Worm (Caenorhabditis elegans) whole organism, late embryonic: ENCODE data around the gene ZK662.6.

Experiments
- C08G9.2 ChIP-seq: sonication (generic microtip); optimal IDR thresholded peaks from 2 replicates; lab custom pipeline; 2016; ENCODE audit warnings: mild to moderate bottlenecking, missing genetic modification characterization, moderate library complexity, missing compliant biosample characterization
- F13H6.1 ChIP-seq: sonication (generic microtip); optimal IDR thresholded peaks from 2 replicates; lab custom pipeline; 2016; ENCODE audit warnings: missing genetic modification characterization, missing compliant biosample characterization
- K02D7.2 ChIP-seq: sonication (generic microtip); optimal IDR thresholded peaks from 2 replicates; lab custom pipeline; 2017; ENCODE audit warnings: mild to moderate bottlenecking, missing genetic modification characterization, missing compliant biosample characterization
- K09A11.1 ChIP-seq: sonication (generic microtip); optimal IDR thresholded peaks from 2 replicates; lab custom pipeline; 2017; ENCODE audit warnings: antibody characterized with exemption, mild to moderate bottlenecking, missing genetic modification characterization, missing compliant biosample characterization; ENCODE audit not compliant: insufficient read depth
- T23F11.4 ChIP-seq: fragments of 200-800 bp; sonication (Bioruptor generic); optimal IDR thresholded peaks from 2 replicates; lab custom pipeline; 2018; ENCODE audit warnings: mild to moderate bottlenecking, missing genetic modification characterization, missing compliant biosample characterization
- Y22D7AL.16 ChIP-seq: sonication (generic microtip); optimal IDR thresholded peaks from 2 replicates; lab custom pipeline; 2016; ENCODE audit warnings: missing genetic modification characterization, missing compliant biosample characterization
- ahr-1 ChIP-seq: sonication (generic microtip); optimal IDR thresholded peaks from 2 replicates; lab custom pipeline; 2016; ENCODE audit warnings: missing genetic modification characterization, missing compliant biosample characterization
- ceh-19 ChIP-seq: fragments of 200-800 bp; sonication (Bioruptor generic); optimal IDR thresholded peaks from 2 replicates; lab custom pipeline; 2018; ENCODE audit warnings: mild to moderate bottlenecking, missing genetic modification characterization, missing compliant biosample characterization
- ceh-22 ChIP-seq: sonication (generic microtip); optimal IDR thresholded peaks from 2 replicates; lab custom pipeline; 2017; ENCODE audit warnings: missing biosample characterization, missing genetic modification characterization
- ceh-24 ChIP-seq: sonication (generic microtip); optimal IDR thresholded peaks from 2 replicates; lab custom pipeline; 2016; ENCODE audit warnings: mild to moderate bottlenecking, missing genetic modification characterization, missing compliant biosample characterization
- ceh-30 ChIP-seq: fragments of 150-350 bp; optimal IDR thresholded peaks from 2 replicates; lab custom pipeline; 2014; ENCODE audit warnings: missing biosample characterization, missing genetic modification characterization
- ceh-48 ChIP-seq: sonication (generic microtip); optimal IDR thresholded peaks from 2 replicates; lab custom pipeline; 2016; ENCODE audit warnings: missing genetic modification characterization, inconsistent platforms, missing compliant biosample characterization
- ceh-6 ChIP-seq: fragments of 200-800 bp; sonication (Bioruptor generic); optimal IDR thresholded peaks from 2 replicates; lab custom pipeline; 2018; ENCODE audit warnings: mild to moderate bottlenecking, missing genetic modification characterization, missing compliant biosample characterization
- ceh-9 ChIP-seq: sonication (generic microtip); optimal IDR thresholded peaks from 2 replicates; lab custom pipeline; 2016; ENCODE audit warnings: mild to moderate bottlenecking, missing genetic modification characterization, inconsistent platforms, missing compliant biosample characterization
- dmd-4 ChIP-seq: sonication (generic microtip); optimal IDR thresholded peaks from 2 replicates; lab custom pipeline; 2016; ENCODE audit warnings: borderline replicate concordance, missing genetic modification characterization, missing compliant biosample characterization
- dve-1 ChIP-seq: sonication (generic microtip); optimal IDR thresholded peaks from 2 replicates; lab custom pipeline; 2017; ENCODE audit warnings: antibody characterized with exemption, mild to moderate bottlenecking, missing genetic modification characterization, missing compliant biosample characterization
- elt-4 ChIP-seq: sonication (generic microtip); optimal IDR thresholded peaks from 2 replicates; lab custom pipeline; 2016; ENCODE audit warnings: missing genetic modification characterization, missing compliant biosample characterization
- ets-4 ChIP-seq: sonication (generic microtip); optimal IDR thresholded peaks from 2 replicates; lab custom pipeline; 2016; ENCODE audit warnings: missing genetic modification characterization, missing compliant biosample characterization
- eyg-1 ChIP-seq: sonication (generic microtip); optimal IDR thresholded peaks from 2 replicates; lab custom pipeline; 2016; ENCODE audit warnings: missing genotype, missing genetic modification characterization, missing compliant biosample characterization
- fax-1 ChIP-seq: sonication (generic microtip); optimal IDR thresholded peaks from 2 replicates; lab custom pipeline; 2016; ENCODE audit warnings: missing genotype, missing genetic modification characterization, missing compliant biosample characterization
- fkh-10 ChIP-seq: fragments of 150-350 bp; optimal IDR thresholded peaks from 2 replicates; lab custom pipeline; 2014; ENCODE audit warnings: missing biosample characterization, missing genetic modification reagents, missing genetic modification characterization
- fkh-6 ChIP-seq: sonication (generic microtip); optimal IDR thresholded peaks from 2 replicates; lab custom pipeline; 2016; ENCODE audit warnings: missing genetic modification characterization, missing compliant biosample characterization
- gmeb-2 ChIP-seq: sonication (generic microtip); optimal IDR thresholded peaks from 2 replicates; lab custom pipeline; 2016; ENCODE audit warnings: missing genetic modification characterization, inconsistent platforms, missing compliant biosample characterization
- hlh-13 ChIP-seq: fragments of 200-800 bp; sonication (Bioruptor generic); optimal IDR thresholded peaks from 2 replicates; lab custom pipeline; 2018; ENCODE audit warnings: mild to moderate bottlenecking, missing genetic modification characterization, missing compliant biosample characterization
- hlh-30 ChIP-seq: sonication (generic microtip); optimal IDR thresholded peaks from 2 replicates; lab custom pipeline; 2017; ENCODE audit warnings: antibody characterized with exemption, missing genetic modification characterization, missing compliant biosample characterization; ENCODE audit not compliant: insufficient read depth
- hlh-8 ChIP-seq: sonication (generic microtip); optimal IDR thresholded peaks from 2 replicates; lab custom pipeline; 2016; ENCODE audit warnings: missing genotype, missing genetic modification characterization, missing compliant biosample characterization
- lin-11 ChIP-seq: fragments of 200-800 bp; sonication (Bioruptor generic); optimal IDR thresholded peaks from 2 replicates; lab custom pipeline; 2018; ENCODE audit warnings: mild to moderate bottlenecking, missing genetic modification characterization, missing compliant biosample characterization
- madf-2 ChIP-seq: sonication (generic microtip); optimal IDR thresholded peaks from 2 replicates; lab custom pipeline; 2017; ENCODE audit warnings: missing genetic modification characterization, missing compliant biosample characterization
- mec-3 ChIP-seq: sonication (generic microtip); optimal IDR thresholded peaks from 2 replicates; lab custom pipeline; 2016; ENCODE audit warnings: borderline replicate concordance, missing genetic modification characterization, missing compliant biosample characterization
- nfya-1 ChIP-seq: sonication (generic microtip); optimal IDR thresholded peaks from 2 replicates; lab custom pipeline; 2017; ENCODE audit warnings: missing genetic modification characterization, mild to moderate bottlenecking, missing compliant biosample characterization, antibody characterized with exemption, moderate library complexity
- nhr-232 ChIP-seq: sonication (generic microtip); optimal IDR thresholded peaks from 2 replicates; lab custom pipeline; 2016; ENCODE audit warnings: missing genetic modification characterization, missing compliant biosample characterization
- npax-4 ChIP-seq: sonication (generic microtip); optimal IDR thresholded peaks from 2 replicates; lab custom pipeline; 2016; ENCODE audit warnings: missing genetic modification characterization, missing compliant biosample characterization
- pat-9 ChIP-seq: fragments of 200-800 bp; sonication (Bioruptor generic); optimal IDR thresholded peaks from 2 replicates; lab custom pipeline; 2018; ENCODE audit warnings: mild to moderate bottlenecking, missing genetic modification characterization, moderate library complexity, missing compliant biosample characterization
- pax-1 ChIP-seq: fragments of 150-350 bp; optimal IDR thresholded peaks from 2 replicates; lab custom pipeline; 2014; ENCODE audit warnings: missing biosample characterization, missing genetic modification characterization
- pha-4 ChIP-seq: fragments of 150-350 bp; optimal IDR thresholded peaks from 2 replicates; lab custom pipeline; 2018; ENCODE audit warnings: missing biosample characterization, missing genetic modification reagents, missing genetic modification characterization
- pqm-1 ChIP-seq: sonication (generic microtip); optimal IDR thresholded peaks from 2 replicates; lab custom pipeline; 2016; ENCODE audit warnings: missing genetic modification characterization, missing compliant biosample characterization
- pros-1 ChIP-seq: fragments of 150-350 bp; optimal IDR thresholded peaks from 2 replicates; lab custom pipeline; 2014; ENCODE audit warnings: missing biosample characterization, missing genetic modification reagents, missing genetic modification characterization
- ref-2 ChIP-seq: sonication (generic microtip); optimal IDR thresholded peaks from 2 replicates; lab custom pipeline; 2016; ENCODE audit warnings: missing genetic modification characterization, missing compliant biosample characterization
- rnt-1 ChIP-seq: sonication (generic microtip); optimal IDR thresholded peaks from 2 replicates; lab custom pipeline; 2016; ENCODE audit warnings: missing genetic modification characterization, missing compliant biosample characterization
- sdc-2 ChIP-seq: sonication (generic microtip); optimal IDR thresholded peaks from 2 replicates; lab custom pipeline; 2016; ENCODE audit warnings: missing genotype, missing genetic modification characterization, missing compliant biosample characterization
- sox-4 ChIP-seq: sonication (generic microtip); optimal IDR thresholded peaks from 2 replicates; lab custom pipeline; 2017; ENCODE audit warnings: mild to moderate bottlenecking, missing genetic modification characterization, inconsistent platforms, missing compliant biosample characterization
- syd-9 ChIP-seq: sonication (generic microtip); optimal IDR thresholded peaks from 2 replicates; lab custom pipeline; 2016; ENCODE audit warnings: mild to moderate bottlenecking, missing genetic modification characterization, moderate library complexity, missing compliant biosample characterization
- tbx-2 ChIP-seq: sonication (generic microtip); optimal IDR thresholded peaks from 2 replicates; lab custom pipeline; 2016; ENCODE audit warnings: missing genetic modification characterization, missing compliant biosample characterization
- tbx-7 ChIP-seq: sonication (generic microtip); optimal IDR thresholded peaks from 2 replicates; lab custom pipeline; 2016; ENCODE audit warnings: missing genotype, missing genetic modification characterization, missing compliant biosample characterization
- unc-42 ChIP-seq: sonication (generic microtip); optimal IDR thresholded peaks from 2 replicates; lab custom pipeline; 2016; ENCODE audit warnings: missing genotype, missing genetic modification characterization, missing compliant biosample characterization
- zip-5 ChIP-seq: sonication (generic microtip); optimal IDR thresholded peaks from 2 replicates; lab custom pipeline; 2016; ENCODE audit warnings: missing genetic modification characterization, missing compliant biosample characterization
- ztf-16 ChIP-seq: sonication (generic microtip); optimal IDR thresholded peaks from 2 replicates; lab custom pipeline; 2017; ENCODE audit warnings: missing genetic modification characterization, missing compliant biosample characterization

The ZK662.6 gene

ce11 chrX:15741852-15742251 lies 23.4 kb downstream of the ZK662.6 start (continued):
- TF ChIP-seq fax-1 (tag; lab: Kevin White, UChicago) = peak; percentile 80
- peak; percentile 95 for TF ChIP-seq sdc-2 (tag; lab: Kevin White, UChicago)
- TF ChIP-seq ceh-48 (tag; lab: Kevin White, UChicago) = peak; percentile 78
- peak; percentile 72 for TF ChIP-seq ahr-1 (tag; lab: Kevin White, UChicago)
- TF ChIP-seq pax-1 (tag; lab: Kevin White, UChicago) = no peak
- TF ChIP-seq pat-9 = peak; percentile 86
- TF ChIP-seq syd-9 (tag; lab: Kevin White, UChicago) = peak; percentile 77
- peak; percentile 77 for TF ChIP-seq npax-4 (tag; lab: Kevin White, UChicago)
- TF ChIP-seq Y22D7AL.16 = peak; percentile 86
- TF ChIP-seq K02D7.2 = peak; percentile 86
- TF ChIP-seq unc-42 (tag; lab: Kevin White, UChicago) = peak; percentile 18
- peak; percentile 71 for TF ChIP-seq hlh-13 (GFP tag; lab: Kevin White, UChicago)
- peak; percentile 58 for TF ChIP-seq dmd-4 (tag; lab: Kevin White, UChicago)
- TF ChIP-seq K09A11.1 (tag; lab: Kevin White, UChicago) = peak; percentile 28
- TF ChIP-seq pros-1 = no peak
- peak; percentile 77 for TF ChIP-seq hlh-8 (tag; lab: Kevin White, UChicago)
- peak; percentile 74 for TF ChIP-seq nfya-1
- TF ChIP-seq pha-4 = no peak
- TF ChIP-seq sox-4 (tag; lab: Kevin White, UChicago) = peak; percentile 91
- peak; percentile 86 for TF ChIP-seq eyg-1 (tag; lab: Kevin White, UChicago)
- TF ChIP-seq ceh-22 (tag; lab: Kevin White, UChicago) = no peak
- no peak for TF ChIP-seq mec-3 (tag; lab: Kevin White, UChicago)
- peak; percentile 60 for TF ChIP-seq dve-1 (tag; lab: Kevin White, UChicago)
- TF ChIP-seq pqm-1 (tag; lab: Kevin White, UChicago) = peak; percentile 84
- TF ChIP-seq elt-4 (tag; lab: Kevin White, UChicago) = no peak
- peak; percentile 79 for TF ChIP-seq C08G9.2 (tag; lab: Kevin White, UChicago)
- TF ChIP-seq ceh-6 = peak; percentile 85
- peak; percentile 92 for TF ChIP-seq ztf-16 (tag; lab: Kevin White, UChicago)
- TF ChIP-seq T23F11.4 (GFP tag; lab: Kevin White, UChicago) = peak; percentile 90
- peak; percentile 86 for TF ChIP-seq tbx-2
- peak; percentile 91 for TF ChIP-seq ceh-19 (GFP tag; lab: Kevin White, UChicago)
- peak; percentile 71 for TF ChIP-seq ceh-24 (tag; lab: Kevin White, UChicago)
- peak; percentile 80 for TF ChIP-seq rnt-1
- TF ChIP-seq tbx-7 = peak; percentile 23
- TF ChIP-seq nhr-232 (tag; lab: Kevin White, UChicago) = peak; percentile 80
- TF ChIP-seq fkh-6 (tag; lab: Kevin White, UChicago) = peak; percentile 84
- TF ChIP-seq ets-4 = peak; percentile 48
- peak; percentile 65 for TF ChIP-seq fkh-10 (GFP tag; lab: Kevin White, UChicago)
- peak; percentile 83 for TF ChIP-seq lin-11 (tag; lab: Kevin White, UChicago)
- peak; percentile 39 for TF ChIP-seq ceh-30 (tag; lab: Kevin White, UChicago)
- peak; percentile 90 for TF ChIP-seq gmeb-2 (tag; lab: Kevin White, UChicago)
- TF ChIP-seq madf-2 (tag; lab: Kevin White, UChicago) = peak; percentile 83
- peak; percentile 88 for TF ChIP-seq ref-2
- peak; percentile 67 for TF ChIP-seq ceh-9 (tag; lab: Kevin White, UChicago)
- peak; percentile 69 for TF ChIP-seq zip-5 (tag; lab: Kevin White, UChicago)
- TF ChIP-seq F13H6.1 = peak; percentile 80
- TF ChIP-seq hlh-30 (tag; lab: Kevin White, UChicago) = peak; percentile 55
